Worm (Caenorhabditis elegans) whole organism, young adult: ENCODE results near the gene srg-38.

Experiments
- B0261.1 ChIP-seq: sonication (generic microtip); optimal IDR thresholded peaks from 2 replicates; lab custom pipeline; 2016; ENCODE audit warnings: mild to moderate bottlenecking, missing genetic modification characterization, moderate library complexity, missing compliant biosample characterization
- B0336.3 ChIP-seq: fragments of 200-800 bp; sonication (Bioruptor generic); IDR thresholded peaks from 2 replicates; pipeline ENCODE4 v1.3.6; 2022; ENCODE audit warnings: missing genetic modification characterization, missing compliant biosample characterization
- F52B5.7 ChIP-seq: sonication (generic microtip); optimal IDR thresholded peaks from 2 replicates; lab custom pipeline; 2016; ENCODE audit warnings: mild to moderate bottlenecking, missing genetic modification characterization, missing compliant biosample characterization
- F57A8.1 ChIP-seq: fragments of 200-800 bp; sonication (Bioruptor generic); optimal IDR thresholded peaks from 2 replicates; lab custom pipeline; 2018; ENCODE audit warnings: mild to moderate bottlenecking, missing genetic modification characterization, moderate library complexity, missing compliant biosample characterization
- T26A5.8 ChIP-seq: sonication (generic microtip); optimal IDR thresholded peaks from 2 replicates; lab custom pipeline; 2016; ENCODE audit warnings: missing genetic modification characterization, missing compliant biosample characterization
- Y95B8A.8 ChIP-seq: fragments of 200-800 bp; sonication (Bioruptor generic); IDR thresholded peaks from 2 replicates; pipeline ENCODE4 v1.3.6; 2022; ENCODE audit warnings: missing genetic modification reagents, missing genetic modification characterization, missing compliant biosample characterization
- aptf-2 ChIP-seq: fragments of 200-800 bp; sonication (Bioruptor generic); conservative IDR thresholded peaks from 2 replicates; pipeline ENCODE4 v1.3.6; 2022; ENCODE audit warnings: missing genetic modification reagents, missing genetic modification characterization, missing compliant biosample characterization
- aptf-3 ChIP-seq: fragments of 200-800 bp; sonication (Bioruptor generic); IDR thresholded peaks from 2 replicates; pipeline ENCODE4 v1.3.6; 2022; ENCODE audit warnings: missing genetic modification characterization, missing compliant biosample characterization
- atf-7 ChIP-seq: sonication (generic microtip); optimal IDR thresholded peaks from 2 replicates; lab custom pipeline; 2017; ENCODE audit warnings: mild to moderate bottlenecking, missing genetic modification characterization, missing compliant biosample characterization
- attf-5 ChIP-seq: fragments of 200-800 bp; sonication (Bioruptor generic); optimal IDR thresholded peaks from 2 replicates; lab custom pipeline; 2018; ENCODE audit warnings: mild to moderate bottlenecking, missing genetic modification characterization, missing compliant biosample characterization
- attf-6 ChIP-seq: fragments of 200-800 bp; sonication (Bioruptor generic); IDR thresholded peaks from 2 replicates; pipeline ENCODE4 v1.3.6; 2022; ENCODE audit warnings: missing genetic modification reagents, missing genetic modification characterization, missing compliant biosample characterization
- cebp-2 ChIP-seq: fragments of 200-800 bp; sonication (Bioruptor generic); IDR thresholded peaks from 2 replicates; pipeline ENCODE4 v1.3.6; 2022; ENCODE audit warnings: missing genetic modification characterization, missing compliant biosample characterization
- ceh-100 ChIP-seq: fragments of 200-800 bp; sonication (Bioruptor generic); IDR thresholded peaks from 2 replicates; pipeline ENCODE4 v1.3.6; 2022; ENCODE audit warnings: missing genetic modification reagents, missing genetic modification characterization, missing compliant biosample characterization
- ceh-27 ChIP-seq: fragments of 200-800 bp; sonication (Bioruptor generic); optimal IDR thresholded peaks from 2 replicates; lab custom pipeline; 2018; ENCODE audit warnings: mild to moderate bottlenecking, missing genetic modification characterization, moderate library complexity, missing compliant biosample characterization
- ceh-91 ChIP-seq: fragments of 200-800 bp; sonication (Bioruptor generic); IDR thresholded peaks from 2 replicates; pipeline ENCODE4 v1.3.6; 2022; ENCODE audit warnings: missing genetic modification reagents, missing genetic modification characterization, missing compliant biosample characterization
- chd-7 ChIP-seq: sonication (generic microtip); optimal IDR thresholded peaks from 2 replicates; lab custom pipeline; 2016; ENCODE audit warnings: mild to moderate bottlenecking, missing genetic modification characterization, moderate library complexity, missing compliant biosample characterization
- dox-1 ChIP-seq: fragments of 200-800 bp; sonication (Bioruptor generic); IDR thresholded peaks from 2 replicates; pipeline ENCODE4 v1.3.6; 2022; ENCODE audit warnings: missing genetic modification reagents, missing genetic modification characterization, missing compliant biosample characterization
- egl-18 ChIP-seq: fragments of 200-800 bp; sonication (Bioruptor generic); IDR thresholded peaks from 2 replicates; pipeline ENCODE4 v1.3.6; 2022; ENCODE audit warnings: missing genetic modification reagents, missing genetic modification characterization, missing compliant biosample characterization
- egl-44 ChIP-seq: fragments of 200-800 bp; sonication (Bioruptor generic); IDR thresholded peaks from 2 replicates; pipeline ENCODE4 v1.3.6; 2022; ENCODE audit warnings: missing genetic modification reagents, missing genetic modification characterization, missing compliant biosample characterization
- egrh-3 ChIP-seq: fragments of 200-800 bp; sonication (Bioruptor generic); IDR thresholded peaks from 2 replicates; pipeline ENCODE4 v1.3.6; 2022; ENCODE audit warnings: missing genetic modification reagents, missing genetic modification characterization, missing compliant biosample characterization
- ekl-4 ChIP-seq: fragments of 200-800 bp; sonication (Bioruptor generic); IDR thresholded peaks from 2 replicates; pipeline ENCODE4 v1.3.6; 2022; ENCODE audit warnings: missing genetic modification reagents, missing genetic modification characterization, missing compliant biosample characterization
- him-1 ChIP-seq: sonication (generic microtip); optimal IDR thresholded peaks from 2 replicates; lab custom pipeline; 2016; ENCODE audit warnings: missing genotype, missing genetic modification reagents, missing genetic modification characterization, missing compliant biosample characterization
- hmg-1.2 ChIP-seq: fragments of 200-800 bp; sonication (Bioruptor generic); IDR thresholded peaks from 2 replicates; pipeline ENCODE4 v1.3.6; 2022; ENCODE audit warnings: missing genetic modification reagents, missing genetic modification characterization, missing compliant biosample characterization
- hmg-20 ChIP-seq: fragments of 200-800 bp; sonication (Bioruptor generic); IDR thresholded peaks from 2 replicates; pipeline ENCODE4 v1.3.6; 2022; ENCODE audit warnings: missing genetic modification reagents, missing genetic modification characterization, missing compliant biosample characterization
- lin-26 ChIP-seq: fragments of 200-800 bp; sonication (Bioruptor generic); IDR thresholded peaks from 2 replicates; pipeline ENCODE4 v1.3.6; 2022; ENCODE audit warnings: missing genetic modification reagents, missing genetic modification characterization, missing compliant biosample characterization
- lin-54 ChIP-seq: fragments of 200-800 bp; sonication (Bioruptor generic); optimal IDR thresholded peaks from 2 replicates; lab custom pipeline; 2018; ENCODE audit warnings: mild to moderate bottlenecking, missing genetic modification characterization, missing compliant biosample characterization
- lsl-1 ChIP-seq: fragments of 200-800 bp; sonication (Bioruptor generic); optimal IDR thresholded peaks from 2 replicates; lab custom pipeline; 2018; ENCODE audit warnings: mild to moderate bottlenecking, missing genetic modification characterization, moderate library complexity, missing compliant biosample characterization
- lsy-27 ChIP-seq: sonication (generic microtip); optimal IDR thresholded peaks from 2 replicates; lab custom pipeline; 2017; ENCODE audit warnings: missing genetic modification characterization, mild to moderate bottlenecking, missing compliant biosample characterization, antibody characterized with exemption, missing genotype, borderline replicate concordance; ENCODE audit not compliant: insufficient read depth
- madf-3 ChIP-seq: fragments of 200-800 bp; sonication (Bioruptor generic); IDR thresholded peaks from 2 replicates; pipeline ENCODE4 v1.3.6; 2022; ENCODE audit warnings: missing genetic modification reagents, missing genetic modification characterization, missing compliant biosample characterization
- mel-28 ChIP-seq: sonication (generic microtip); optimal IDR thresholded peaks from 2 replicates; lab custom pipeline; 2016; ENCODE audit warnings: borderline replicate concordance, mild to moderate bottlenecking, missing genetic modification characterization, missing compliant biosample characterization
- mxl-1 ChIP-seq: sonication (generic microtip); optimal IDR thresholded peaks from 2 replicates; lab custom pipeline; 2016; ENCODE audit warnings: missing genetic modification characterization, missing compliant biosample characterization
- nfya-1 ChIP-seq: sonication (generic microtip); optimal IDR thresholded peaks from 2 replicates; lab custom pipeline; 2017; ENCODE audit warnings: antibody characterized with exemption, missing compliant biosample characterization, missing genetic modification characterization, borderline replicate concordance; ENCODE audit not compliant: insufficient read depth
- nhr-120 ChIP-seq: fragments of 200-800 bp; sonication (Bioruptor generic); IDR thresholded peaks from 2 replicates; pipeline ENCODE4 v1.3.6; 2022; ENCODE audit warnings: missing genetic modification characterization, missing compliant biosample characterization
- pha-4 ChIP-seq: fragments of 150-350 bp; sonication (generic microtip); optimal IDR thresholded peaks from 2 replicates; lab custom pipeline; 2014; ENCODE audit warnings: missing biosample characterization, missing genetic modification reagents, missing genetic modification characterization
- rec-8 ChIP-seq, 2 experiments: sonication (generic microtip); optimal IDR thresholded peaks; 2 replicates each; lab custom pipeline; 2016; ENCODE audit warnings: mild to moderate bottlenecking in 2 of 2, missing genetic modification characterization in 2 of 2, missing genetic modification reagents in 2 of 2, missing genotype in 2 of 2, missing biosample characterization in 1 of 2, missing compliant biosample characterization in 1 of 2, moderate library complexity in 1 of 2
- rpc-1 ChIP-seq, 2 experiments: fragments of 150-350 bp in 1 of 2; sonication (generic microtip) in 1 of 2; optimal IDR thresholded peaks; 2 replicates each; lab custom pipeline; 2014 to 2018; ENCODE audit warnings: missing biosample characterization in 1 of 2, missing genetic modification characterization in 1 of 2, missing genetic modification reagents in 1 of 2, missing genotype in 1 of 2
- sea-2 ChIP-seq: fragments of 200-800 bp; sonication (Bioruptor generic); IDR thresholded peaks from 2 replicates; pipeline ENCODE4 v1.3.6; 2022; ENCODE audit warnings: missing genetic modification characterization, missing compliant biosample characterization
- snpc-3.4 ChIP-seq: sonication (generic microtip); optimal IDR thresholded peaks from 2 replicates; lab custom pipeline; 2017; ENCODE audit warnings: missing genetic modification characterization, mild to moderate bottlenecking, missing compliant biosample characterization, antibody characterized with exemption, moderate library complexity, missing genotype, missing genetic modification reagents
- xnd-1 ChIP-seq: sonication (generic microtip); optimal IDR thresholded peaks from 2 replicates; lab custom pipeline; 2016; ENCODE audit warnings: missing genotype, missing genetic modification reagents, missing genetic modification characterization, missing compliant biosample characterization
- zfh-2 ChIP-seq: fragments of 200-800 bp; sonication (Bioruptor generic); conservative IDR thresholded peaks from 2 replicates; pipeline ENCODE4 v1.3.6; 2022; ENCODE audit warnings: missing genetic modification reagents, missing genetic modification characterization, missing compliant biosample characterization
- ztf-25 ChIP-seq: fragments of 200-800 bp; sonication (Bioruptor generic); IDR thresholded peaks from 2 replicates; pipeline ENCODE4 v1.3.6; 2022; ENCODE audit warnings: missing genetic modification reagents, missing genetic modification characterization, missing compliant biosample characterization
- ztf-26 ChIP-seq: sonication (generic microtip); optimal IDR thresholded peaks from 2 replicates; lab custom pipeline; 2017; ENCODE audit warnings: missing genetic modification characterization, missing compliant biosample characterization
- ztf-28 ChIP-seq: fragments of 200-800 bp; sonication (Bioruptor generic); IDR thresholded peaks from 2 replicates; pipeline ENCODE4 v1.3.6; 2022; ENCODE audit warnings: missing genetic modification reagents, missing genetic modification characterization, missing compliant biosample characterization
- ztf-6 ChIP-seq: fragments of 200-800 bp; sonication (Bioruptor generic); IDR thresholded peaks from 2 replicates; pipeline ENCODE4 v1.3.6; 2022; ENCODE audit warnings: missing genetic modification reagents, missing genetic modification characterization, missing compliant biosample characterization

srg-38 gene

ce11 chrV:11118179-11118725 is 37.2 kb downstream of the srg-38 start (continued):
- no peak for TF ChIP-seq aptf-2 (GFP tag; lab: Robert Waterston, UW)
- TF ChIP-seq dox-1 (GFP tag; lab: Robert Waterston, UW) = no peak
- no peak for TF ChIP-seq ztf-28 (GFP tag; lab: Robert Waterston, UW)
- no peak for TF ChIP-seq attf-6 (GFP tag; lab: Robert Waterston, UW)

DNA sequence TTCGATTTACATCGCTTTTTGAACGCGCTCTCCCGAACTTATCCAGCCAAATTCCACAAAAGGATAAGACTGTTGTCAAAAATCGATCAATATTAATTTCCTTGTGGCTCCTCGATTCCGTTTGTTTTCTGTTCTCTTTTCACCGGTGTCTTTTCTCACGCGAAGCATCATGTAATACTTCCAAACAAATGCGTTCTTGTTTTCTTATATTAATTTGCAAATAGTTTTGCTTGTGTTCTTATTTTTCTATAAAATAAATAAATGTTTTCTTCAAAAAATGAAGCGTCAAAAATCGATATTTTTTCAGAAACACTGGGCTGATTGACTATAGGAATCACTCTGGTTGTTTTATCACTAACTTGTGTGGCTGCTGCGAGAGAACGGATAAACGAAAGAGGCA is 41.8 kb downstream of the srg-38 start, which contains the start of gene math-33:
math-33 (plus strand) TSS at position 301 of the 400 bp plus-strand sequence.
- TF ChIP-seq attf-5 (GFP tag; lab: Kevin White, UChicago) (no peak), dox-1 (GFP tag; lab: Robert Waterston, UW) (no peak), ceh-100 (GFP tag; lab: Robert Waterston, UW) (no peak), rpc-1 (optimal IDR thresholded peaks at IDR 0.05; lab: Kevin White, UChicago) (no peak), rpc-1 (tag; optimal IDR thresholded peaks at IDR 0.05; lab: Kevin White, UChicago) (no peak), cebp-2 (GFP tag; lab: Robert Waterston, UW) (no peak), F57A8.1 (GFP tag; lab: Kevin White, UChicago) (no peak), aptf-3 (no peak), rec-8 (tag; optimal IDR thresholded peaks at IDR 0.05; lab: Kevin White, UChicago) (no peak), lin-54 (GFP tag; lab: Kevin White, UChicago) (no peak), egrh-3 (GFP tag; lab: Robert Waterston, UW) (no peak), atf-7 (no peak), hmg-1.2 (no peak), sea-2 (no peak), B0336.3 (GFP tag; lab: Robert Waterston, UW) (no peak), madf-3 (GFP tag; lab: Robert Waterston, UW) (no peak), pha-4 (tag; lab: Kevin White, UChicago) (no peak), mxl-1 (tag; lab: Kevin White, UChicago) (no peak)

ce11 chrV:11113041-11113574 is 42.3 kb downstream of the srg-38 start, which contains the start of gene erfa-3:
erfa-3 (minus strand) TSS chrV:11113091.
- peak; percentile 45; the same call in 1 of the 2 replicates for TF ChIP-seq egl-44 (GFP tag; lab: Robert Waterston, UW)
- TF ChIP-seq ztf-26 (tag; lab: Kevin White, UChicago) = no peak
- no peak for TF ChIP-seq xnd-1 (tag; lab: Kevin White, UChicago)
- no peak for TF ChIP-seq mel-28
- TF ChIP-seq chd-7 (tag; lab: Kevin White, UChicago) = no peak
- TF ChIP-seq lsl-1 (GFP tag; lab: Kevin White, UChicago) = peak; percentile 28
- TF ChIP-seq B0261.1 = no peak
- no peak; the same call in 1 of the 2 replicates for TF ChIP-seq ceh-91 (GFP tag; lab: Robert Waterston, UW)
- TF ChIP-seq F52B5.7 (tag; lab: Kevin White, UChicago) = no peak
- no peak for TF ChIP-seq ztf-6 (GFP tag; lab: Robert Waterston, UW)
- peak; percentile 36; the same call in 1 of the 2 replicates for TF ChIP-seq lin-26 (GFP tag; lab: Robert Waterston, UW)
- TF ChIP-seq Y95B8A.8 (GFP tag; lab: Robert Waterston, UW) = no peak
- TF ChIP-seq ztf-25 = no peak
- TF ChIP-seq egl-18 (GFP tag; lab: Robert Waterston, UW) = 0 out of 2 replicates have a peak, but pooled peaks have one; percentile 63
- no peak for TF ChIP-seq ztf-28 (GFP tag; lab: Robert Waterston, UW)
- TF ChIP-seq lsy-27 (tag; lab: Kevin White, UChicago) = no peak
- peak; percentile 61; the same call in 1 of the 2 replicates for TF ChIP-seq hmg-20
- TF ChIP-seq ekl-4 (GFP tag; lab: Robert Waterston, UW) = peak; percentile 62; the same call in 1 of the 2 replicates
- no peak for TF ChIP-seq T26A5.8
- TF ChIP-seq nhr-120 (GFP tag; lab: Robert Waterston, UW) = no peak
- peak; percentile 17 for TF ChIP-seq him-1 (tag; lab: Kevin White, UChicago)
- TF ChIP-seq cebp-2 (GFP tag; lab: Robert Waterston, UW) = no peak
- TF ChIP-seq nfya-1 (tag; lab: Kevin White, UChicago) = no peak
- no peak for TF ChIP-seq zfh-2 (GFP tag; lab: Robert Waterston, UW)
- TF ChIP-seq B0336.3 (GFP tag; lab: Robert Waterston, UW) = peak; percentile 33; the same call in 1 of the 2 replicates
- no peak for TF ChIP-seq rec-8 (tag; optimal IDR thresholded peaks at IDR 0.05; lab: Kevin White, UChicago)
- peak; percentile 85 for TF ChIP-seq snpc-3.4 (tag; lab: Kevin White, UChicago)
- TF ChIP-seq ceh-27 (GFP tag; lab: Kevin White, UChicago) = no peak
